Fruit fly (Drosophila melanogaster): ENCODE measurements around the gene dj-1beta.

DNA sequence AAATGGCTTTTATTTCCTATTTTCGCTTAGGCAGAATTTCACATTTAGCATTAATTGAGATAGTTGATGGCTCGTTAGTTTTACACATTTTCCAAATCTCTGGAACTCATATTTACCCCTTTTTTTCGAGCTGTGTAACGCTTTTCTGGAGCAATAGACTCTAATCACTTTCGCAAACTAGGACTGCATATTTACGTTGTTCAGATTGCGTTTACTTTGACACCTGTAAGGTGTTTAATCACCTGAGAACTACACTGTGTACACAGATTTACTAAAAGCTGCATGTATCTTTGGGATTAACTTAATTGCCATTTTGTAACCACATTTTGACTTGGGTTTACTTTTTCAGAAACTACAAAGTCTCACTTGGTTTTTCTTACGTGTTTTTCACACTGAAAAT lies 4.1 kb upstream of the dj-1beta start:
- TF ChIP-seq insv (optimal IDR thresholded peaks at IDR 0.05) (no peak), Myc (optimal IDR thresholded peaks at IDR 0.05) (no peak)
